Worm (Caenorhabditis elegans) whole organism, L3 larva: ENCODE measurements around the gene clec-250.

Source experiments
- R02D3.7 ChIP-seq: fragments of 150-350 bp; optimal IDR thresholded peaks from 2 replicates; lab custom pipeline; 2014; ENCODE audit warnings: missing biosample characterization, missing genetic modification characterization
- aly-2 ChIP-seq: fragments of 150-350 bp; optimal IDR thresholded peaks from 2 replicates; lab custom pipeline; 2014; ENCODE audit warnings: missing biosample characterization, missing genetic modification characterization
- ama-1 ChIP-seq: fragments of 150-350 bp; optimal IDR thresholded peaks from 2 replicates; lab custom pipeline; 2018
- ceh-16 ChIP-seq: sonication (generic microtip); optimal IDR thresholded peaks from 2 replicates; lab custom pipeline; 2017; ENCODE audit warnings: missing biosample characterization, missing genetic modification characterization
- ceh-82 ChIP-seq: fragments of 150-350 bp; optimal IDR thresholded peaks from 2 replicates; lab custom pipeline; 2014; ENCODE audit warnings: missing biosample characterization, missing genetic modification characterization
- daf-12 ChIP-seq: fragments of 150-350 bp; optimal IDR thresholded peaks from 2 replicates; lab custom pipeline; 2014; ENCODE audit warnings: missing biosample characterization, missing genetic modification reagents, missing genetic modification characterization
- elt-2 ChIP-seq: sonication (generic microtip); optimal IDR thresholded peaks from 2 replicates; lab custom pipeline; 2016; ENCODE audit warnings: missing genetic modification reagents, mild to moderate bottlenecking, missing genetic modification characterization, missing compliant biosample characterization
- elt-3 ChIP-seq, 3 experiments: fragments of 150-350 bp in 1 of 3; sonication (generic microtip) in 2 of 3; optimal IDR thresholded peaks; 2 replicates in 2 of 3; 4 replicates in 1 of 3; lab custom pipeline; 2014 to 2017; ENCODE audit warnings: missing biosample characterization in 3 of 3, missing genetic modification characterization in 3 of 3
- fkh-10 ChIP-seq: sonication (generic microtip); optimal IDR thresholded peaks from 2 replicates; lab custom pipeline; 2017; ENCODE audit warnings: missing biosample characterization, missing genetic modification reagents, missing genetic modification characterization
- fkh-2 ChIP-seq: fragments of 150-350 bp; optimal IDR thresholded peaks from 2 replicates; lab custom pipeline; 2014; ENCODE audit warnings: missing biosample characterization, missing genetic modification reagents, missing genetic modification characterization
- hmg-11 ChIP-seq: sonication (generic microtip); optimal IDR thresholded peaks from 2 replicates; lab custom pipeline; 2016; ENCODE audit warnings: missing genetic modification characterization, missing compliant biosample characterization
- jun-1 ChIP-seq: fragments of 150-350 bp; optimal IDR thresholded peaks from 2 replicates; lab custom pipeline; 2014; ENCODE audit warnings: missing biosample characterization, missing genetic modification reagents, missing genetic modification characterization
- lin-15B ChIP-seq: fragments of 150-350 bp; optimal IDR thresholded peaks from 2 replicates; lab custom pipeline; 2014; ENCODE audit warnings: missing biosample characterization, missing genetic modification characterization
- lin-39 ChIP-seq: fragments of 150-350 bp; optimal IDR thresholded peaks from 2 replicates; lab custom pipeline; 2018; ENCODE audit warnings: missing biosample characterization, missing genetic modification reagents, missing genetic modification characterization
- lsy-12 ChIP-seq: sonication (generic microtip); optimal IDR thresholded peaks from 2 replicates; lab custom pipeline; 2016; ENCODE audit warnings: mild to moderate bottlenecking, missing genetic modification characterization, missing compliant biosample characterization
- mdl-1 ChIP-seq: fragments of 150-350 bp; optimal IDR thresholded peaks from 2 replicates; lab custom pipeline; 2014; ENCODE audit warnings: missing biosample characterization, missing genetic modification characterization
- nhr-237 ChIP-seq: fragments of 150-350 bp; optimal IDR thresholded peaks from 2 replicates; lab custom pipeline; 2014; ENCODE audit warnings: missing biosample characterization, missing genetic modification characterization
- nhr-25 ChIP-seq: sonication (generic microtip); optimal IDR thresholded peaks from 2 replicates; lab custom pipeline; 2017; ENCODE audit warnings: missing biosample characterization, missing genetic modification characterization
- nhr-43 ChIP-seq: sonication (generic microtip); optimal IDR thresholded peaks from 2 replicates; lab custom pipeline; 2016; ENCODE audit warnings: mild to moderate bottlenecking, missing genetic modification characterization, missing compliant biosample characterization; ENCODE audit not compliant: poor library complexity, severe bottlenecking
- nhr-67 ChIP-seq: fragments of 150-350 bp; optimal IDR thresholded peaks from 2 replicates; lab custom pipeline; 2014; ENCODE audit warnings: missing biosample characterization, missing genetic modification characterization
- nhr-76 ChIP-seq: fragments of 150-350 bp; sonication (generic microtip); optimal IDR thresholded peaks from 5 replicates; lab custom pipeline; 2014; ENCODE audit warnings: missing biosample characterization, missing genetic modification characterization
- nhr-77 ChIP-seq: fragments of 150-350 bp; optimal IDR thresholded peaks from 2 replicates; lab custom pipeline; 2014; ENCODE audit warnings: missing biosample characterization, missing genetic modification characterization
- pha-4 ChIP-seq: fragments of 150-350 bp; optimal IDR thresholded peaks from 2 replicates; lab custom pipeline; 2014; ENCODE audit warnings: missing biosample characterization, missing genetic modification reagents, missing genetic modification characterization
- sea-2 ChIP-seq: fragments of 150-350 bp; sonication (generic microtip); optimal IDR thresholded peaks from 4 replicates; lab custom pipeline; 2014; ENCODE audit warnings: missing biosample characterization, missing genetic modification reagents, missing genetic modification characterization
- skn-1 ChIP-seq: fragments of 150-350 bp; optimal IDR thresholded peaks from 2 replicates; lab custom pipeline; 2014; ENCODE audit warnings: missing biosample characterization, missing genetic modification characterization
- snpc-4 ChIP-seq: fragments of 150-350 bp; optimal IDR thresholded peaks from 2 replicates; lab custom pipeline; 2014; ENCODE audit warnings: missing biosample characterization, missing genetic modification characterization
- tbx-2 ChIP-seq: sonication (generic microtip); optimal IDR thresholded peaks from 2 replicates; lab custom pipeline; 2016; ENCODE audit warnings: mild to moderate bottlenecking, missing genetic modification characterization, missing compliant biosample characterization
- zag-1 ChIP-seq: fragments of 150-350 bp; optimal IDR thresholded peaks from 2 replicates; lab custom pipeline; 2014; ENCODE audit warnings: missing biosample characterization, missing genetic modification characterization
- ztf-11 ChIP-seq: fragments of 150-350 bp; optimal IDR thresholded peaks from 2 replicates; lab custom pipeline; 2014; ENCODE audit warnings: missing biosample characterization, missing genetic modification characterization
- ztf-4 ChIP-seq: fragments of 150-350 bp; optimal IDR thresholded peaks from 2 replicates; lab custom pipeline; 2014; ENCODE audit warnings: missing biosample characterization, missing genetic modification characterization

clec-250 gene

DNA sequence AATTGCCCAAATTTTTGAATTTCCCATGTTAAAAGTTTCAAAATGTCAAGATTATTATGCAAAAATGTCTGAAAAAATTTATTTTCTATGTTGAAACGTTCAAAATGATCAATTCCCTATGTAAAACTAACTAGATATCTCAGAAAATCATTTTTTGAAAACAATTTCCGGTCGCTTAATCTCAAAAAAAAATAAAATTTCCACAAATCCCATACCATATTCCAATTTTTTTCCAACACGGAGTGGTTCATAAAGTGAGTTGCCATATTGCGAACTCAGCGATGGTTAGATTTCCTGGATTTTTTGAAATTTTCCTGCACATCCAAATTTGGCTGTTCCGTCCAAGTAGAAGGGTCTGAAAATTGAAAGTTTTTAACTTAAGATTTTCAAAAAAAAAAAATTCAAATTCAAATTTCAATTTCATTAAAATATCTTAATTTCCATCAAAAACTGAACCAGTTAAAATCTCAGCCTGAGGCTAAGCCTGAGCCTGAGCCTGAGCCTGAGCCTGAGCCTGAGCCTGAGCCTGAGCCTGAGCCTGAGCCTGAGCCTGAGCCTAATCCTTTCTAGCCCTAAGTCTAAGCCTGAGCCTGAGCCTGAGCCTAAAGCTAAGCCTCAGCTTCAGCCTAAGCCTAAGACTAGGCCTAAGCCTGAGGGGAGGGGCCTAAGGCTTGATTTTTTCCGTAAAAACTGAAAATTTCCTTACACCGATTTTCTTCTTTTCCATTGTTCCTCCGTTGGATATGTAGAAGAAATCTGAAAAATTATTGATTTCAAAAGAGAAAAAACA lies 19.3 kb downstream of the clec-250 start:
- TF ChIP-seq daf-12 (tag; lab: Kevin White, UChicago) = no peak
- TF ChIP-seq hmg-11 (tag; lab: Kevin White, UChicago) = peak; percentile 15

DNA sequence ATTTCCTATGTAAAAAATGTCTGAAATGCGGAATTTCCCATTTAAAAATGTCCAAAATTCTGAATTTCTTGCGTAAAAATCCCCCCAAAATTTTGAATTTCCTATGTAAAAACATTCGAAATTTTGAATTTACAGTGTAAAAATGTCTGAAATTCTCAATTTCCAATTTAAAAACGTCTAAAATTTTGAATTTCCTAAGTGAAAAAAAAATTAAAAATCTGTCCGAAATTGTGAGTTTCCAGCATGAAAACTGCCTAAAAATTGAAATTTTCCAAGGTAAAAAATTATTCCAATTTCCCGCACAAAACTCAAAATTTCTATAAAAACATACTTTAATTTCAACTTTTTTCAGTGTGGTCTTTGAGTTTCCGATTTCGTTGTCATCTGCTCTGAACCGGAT lies 20.1 kb downstream of the clec-250 start:
- TF ChIP-seq nhr-237 (tag; lab: Kevin White, UChicago) = no peak
- no peak for TF ChIP-seq pha-4
- TF ChIP-seq tbx-2 (tag; lab: Kevin White, UChicago) = no peak
- no peak for TF ChIP-seq ztf-4 (tag; lab: Kevin White, UChicago)
- no peak for TF ChIP-seq lin-15B (tag; lab: Kevin White, UChicago)
- no peak for TF ChIP-seq snpc-4 (tag; lab: Kevin White, UChicago)
- no peak for TF ChIP-seq nhr-25 (tag; lab: Kevin White, UChicago)
- TF ChIP-seq R02D3.7 = no peak
- TF ChIP-seq sea-2 (GFP tag; lab: Kevin White, UChicago) = no peak
- TF ChIP-seq skn-1 (tag; lab: Kevin White, UChicago) = no peak
- TF ChIP-seq nhr-76 = no peak
- TF ChIP-seq hmg-11 (tag; lab: Kevin White, UChicago) = no peak
- no peak for TF ChIP-seq aly-2 (tag; lab: Kevin White, UChicago)
- no peak for TF ChIP-seq ztf-11 (tag; lab: Kevin White, UChicago)

DNA sequence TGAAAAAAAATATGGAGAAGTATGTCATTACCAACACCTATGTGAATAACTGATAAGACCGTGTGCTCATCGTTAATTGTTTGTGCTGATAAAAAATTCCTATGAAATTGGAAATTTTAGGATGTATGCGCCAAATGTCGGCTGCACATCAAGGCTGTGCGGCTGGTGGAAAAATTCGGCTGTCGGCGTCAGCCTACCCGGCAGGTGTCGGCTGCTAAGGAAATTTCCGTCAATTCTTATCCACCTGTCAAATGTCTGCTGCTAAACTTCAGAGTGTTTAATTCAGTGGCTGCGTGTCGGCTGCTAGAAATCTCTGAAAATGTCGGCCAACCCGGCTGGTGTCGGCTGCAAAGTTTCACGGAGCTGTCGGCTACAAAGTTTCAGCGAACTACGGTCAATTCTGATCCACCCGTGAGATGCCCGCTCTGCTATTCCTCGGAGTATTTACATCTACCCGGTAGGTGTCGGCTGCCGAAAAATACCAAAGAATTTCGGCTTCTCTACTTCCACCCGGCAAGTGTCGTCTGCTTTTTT lies 22.0 kb downstream of the clec-250 start, which contains the start of gene Y17D7C.2:
Gene Y17D7C.2 (minus strand): TSS at position 32 of the 534 bp plus-strand sequence.
- TF ChIP-seq lin-39 (tag; lab: Kevin White, UChicago) (no peak), hmg-11 (tag; lab: Kevin White, UChicago) (no peak), aly-2 (tag; lab: Kevin White, UChicago) (no peak), skn-1 (tag; lab: Kevin White, UChicago) (no peak), jun-1 (no peak), daf-12 (tag; lab: Kevin White, UChicago) (no peak), elt-2 (peak; percentile 72), sea-2 (GFP tag; lab: Kevin White, UChicago) (no peak), lsy-12 (no peak), ceh-82 (tag; lab: Kevin White, UChicago) (no peak), pha-4 (peak; percentile 4), mdl-1 (tag; lab: Kevin White, UChicago) (no peak), fkh-2 (tag; lab: Kevin White, UChicago) (no peak)

DNA sequence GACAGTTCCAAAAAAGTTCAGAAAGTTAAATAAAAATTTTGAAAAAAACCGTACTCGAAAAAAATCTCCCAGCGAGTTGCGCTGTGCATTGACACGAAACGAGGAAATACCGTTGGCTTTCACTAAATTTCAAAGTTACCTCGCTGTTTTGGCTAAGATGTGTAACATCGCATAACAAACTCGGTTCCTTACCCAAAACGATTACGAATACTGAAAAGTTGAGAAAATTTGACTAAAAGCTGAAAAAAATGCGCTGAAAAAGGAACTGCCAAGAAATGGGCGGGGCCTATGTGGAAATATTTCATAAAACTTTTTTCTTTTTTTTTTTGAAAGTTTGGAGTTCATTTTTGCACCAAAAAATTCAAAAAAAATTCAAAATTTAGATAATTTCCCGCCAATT lies 22.6 kb downstream of the clec-250 start:
- TF ChIP-seq snpc-4 (tag; lab: Kevin White, UChicago) (no peak), lin-39 (tag; lab: Kevin White, UChicago) (no peak), ama-1 (lab: Kevin White, UChicago) (no peak), sea-2 (GFP tag; lab: Kevin White, UChicago) (no peak), nhr-43 (tag; lab: Kevin White, UChicago) (no peak), hmg-11 (tag; lab: Kevin White, UChicago) (no peak), tbx-2 (tag; lab: Kevin White, UChicago) (no peak), pha-4 (no peak), fkh-10 (GFP tag; lab: Kevin White, UChicago) (no peak), ztf-4 (tag; lab: Kevin White, UChicago) (no peak), elt-3 (tag; optimal IDR thresholded peaks at IDR 0.05; lab: Kevin White, UChicago) (no peak), nhr-77 (no peak), skn-1 (tag; lab: Kevin White, UChicago) (no peak), ztf-11 (tag; lab: Kevin White, UChicago) (no peak), jun-1 (no peak), zag-1 (tag; lab: Kevin White, UChicago) (no peak), nhr-67 (tag; lab: Kevin White, UChicago) (no peak), nhr-25 (tag; lab: Kevin White, UChicago) (no peak)
- TF ChIP-seq, all 47 proteins: peak for 0

DNA sequence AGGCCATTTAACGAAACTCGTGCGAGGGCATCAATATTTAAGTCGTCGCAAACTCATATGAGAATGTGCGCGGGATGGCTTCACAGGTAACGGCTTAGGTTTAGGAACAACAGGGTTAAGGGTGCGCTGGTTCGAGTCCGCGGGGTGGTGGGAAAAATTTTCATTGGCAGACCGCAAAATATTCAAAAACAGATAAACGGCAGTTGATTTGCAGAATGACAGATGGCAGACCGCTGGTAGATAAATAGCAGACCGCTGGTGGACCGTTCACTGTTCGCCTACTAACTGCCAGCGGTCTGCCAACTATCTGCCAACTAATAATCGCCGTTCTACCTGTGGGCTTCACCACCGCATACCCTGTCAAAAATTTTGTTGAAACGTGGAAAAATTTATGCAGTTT lies 29.9 kb downstream of the clec-250 start:
- TF ChIP-seq ceh-16 (tag; lab: Kevin White, UChicago) (no peak), ztf-11 (tag; lab: Kevin White, UChicago) (no peak), fkh-2 (tag; lab: Kevin White, UChicago) (peak; percentile 10), nhr-77 (no peak)
